Fruit fly (Drosophila melanogaster) whole organism, embryonic: Measurements from ENCODE around the gene CG13084.

Experiments used
- Bgb ChIP-seq: fragments of 200-800 bp; sonication (Bioruptor generic); IDR thresholded peaks from 2 replicates; pipeline ENCODE4 v1.3.6; 2022; ENCODE audit warnings: missing biosample characterization, missing genetic modification characterization; ENCODE audit not compliant: partially characterized antibody
- CG10321 ChIP-seq: fragments of 200-800 bp; sonication (Bioruptor generic); IDR thresholded peaks from 2 replicates; pipeline ENCODE4 v1.3.6; 2022; ENCODE audit warnings: missing biosample characterization, missing genetic modification characterization
- CG10431 ChIP-seq: fragments of 200-800 bp; sonication (Bioruptor generic); optimal IDR thresholded peaks from 3 replicates; lab custom pipeline; 2018; ENCODE audit warnings: missing biosample characterization, mild to moderate bottlenecking, missing genetic modification characterization
- CG11085 ChIP-seq: fragments of 200-800 bp; sonication (Bioruptor generic); IDR thresholded peaks from 2 replicates; pipeline ENCODE4 v1.3.6; 2022; ENCODE audit warnings: missing biosample characterization, missing genetic modification characterization
- CG11695 ChIP-seq: fragments of 200-800 bp; sonication (Bioruptor generic); IDR thresholded peaks from 3 replicates; pipeline ENCODE4 v1.3.6; 2022; ENCODE audit warnings: missing biosample characterization, missing genetic modification characterization
- CG14014 ChIP-seq: fragments of 200-800 bp; sonication (Bioruptor generic); IDR thresholded peaks from 2 replicates; pipeline ENCODE4 v1.3.6; 2022; ENCODE audit warnings: missing biosample characterization, missing genetic modification characterization
- CG14710 ChIP-seq: fragments of 200-800 bp; sonication (Bioruptor generic); optimal IDR thresholded peaks from 3 replicates; lab custom pipeline; 2019; ENCODE audit warnings: missing biosample characterization, mild to moderate bottlenecking, missing genetic modification characterization, moderate library complexity
- CG15696 ChIP-seq: fragments of 200-800 bp; sonication (Bioruptor generic); optimal IDR thresholded peaks from 2 replicates; lab custom pipeline; 2019; ENCODE audit warnings: missing biosample characterization, mild to moderate bottlenecking, missing genetic modification characterization, moderate library complexity
- CG16813 ChIP-seq: fragments of 200-800 bp; sonication (Bioruptor generic); IDR thresholded peaks from 3 replicates; pipeline ENCODE4 v1.3.6; 2022; ENCODE audit warnings: missing biosample characterization, missing genetic modification characterization; ENCODE audit not compliant: partially characterized antibody
- CG17612 ChIP-seq: fragments of 200-800 bp; sonication (Bioruptor generic); IDR thresholded peaks from 2 replicates; pipeline ENCODE4 v1.3.6; 2022; ENCODE audit warnings: missing biosample characterization, missing genetic modification characterization
- CG18011 ChIP-seq: fragments of 200-800 bp; sonication (Bioruptor generic); optimal IDR thresholded peaks from 2 replicates; lab custom pipeline; 2017; ENCODE audit warnings: missing biosample characterization, missing genetic modification characterization, mild to moderate bottlenecking, moderate library complexity, missing genotype
- CG18599 ChIP-seq: fragments of 200-800 bp; sonication (Bioruptor generic); optimal IDR thresholded peaks from 3 replicates; lab custom pipeline; 2017; ENCODE audit warnings: missing biosample characterization, missing genetic modification characterization, mild to moderate bottlenecking, moderate library complexity, missing genetic modification reagents
- CG30020 ChIP-seq: fragments of 200-800 bp; optimal IDR thresholded peaks from 2 replicates; lab custom pipeline; 2019; ENCODE audit warnings: missing biosample characterization, mild to moderate bottlenecking, missing genetic modification characterization, moderate library complexity
- CG3163 ChIP-seq: fragments of 200-800 bp; sonication (Bioruptor generic); optimal IDR thresholded peaks from 3 replicates; lab custom pipeline; 2016; ENCODE audit warnings: missing biosample characterization, missing genetic modification characterization
- CG3726 ChIP-seq: fragments of 200-800 bp; sonication (Bioruptor generic); IDR thresholded peaks from 3 replicates; pipeline ENCODE4, ENCODE4 v1.3.6; 2022; ENCODE audit warnings: missing biosample characterization, missing genetic modification characterization
- CG4730 ChIP-seq: fragments of 200-800 bp; sonication (Bioruptor generic); IDR thresholded peaks from 2 replicates; pipeline ENCODE4 v1.3.6; 2022; ENCODE audit warnings: missing biosample characterization, missing genetic modification characterization
- CG6791 ChIP-seq: fragments of 200-800 bp; sonication (Bioruptor generic); IDR thresholded peaks from 3 replicates; pipeline ENCODE4 v1.3.6; 2022; ENCODE audit warnings: missing biosample characterization, missing genetic modification characterization; ENCODE audit not compliant: partially characterized antibody
- CG7372 ChIP-seq: fragments of 200-800 bp; sonication (Bioruptor generic); IDR thresholded peaks from 2 replicates; pipeline ENCODE4 v1.3.6; 2022; ENCODE audit warnings: missing biosample characterization, missing genetic modification characterization
- CG7963 ChIP-seq: fragments of 200-800 bp; sonication (Bioruptor generic); IDR thresholded peaks from 3 replicates; pipeline ENCODE4 v1.3.6; 2022; ENCODE audit warnings: missing biosample characterization, missing genetic modification characterization; ENCODE audit not compliant: partially characterized antibody
- CG8388 ChIP-seq: fragments of 200-800 bp; sonication (Bioruptor generic); optimal IDR thresholded peaks from 2 replicates; lab custom pipeline; 2019; ENCODE audit warnings: missing biosample characterization, mild to moderate bottlenecking, missing genetic modification characterization, moderate library complexity
- CG9797 ChIP-seq: fragments of 200-800 bp; sonication (Bioruptor generic); optimal IDR thresholded peaks from 3 replicates; lab custom pipeline; 2018; ENCODE audit warnings: missing biosample characterization, mild to moderate bottlenecking, missing genetic modification characterization
- Dp ChIP-seq: fragments of 200-800 bp; sonication (Bioruptor generic); optimal IDR thresholded peaks from 2 replicates; lab custom pipeline; 2018; ENCODE audit warnings: missing biosample characterization, mild to moderate bottlenecking, missing genetic modification characterization, moderate library complexity
- Elba2 ChIP-seq: fragments of 200-800 bp; sonication (Bioruptor generic); optimal IDR thresholded peaks from 3 replicates; lab custom pipeline; 2016; ENCODE audit warnings: missing biosample characterization, missing genetic modification characterization
- Gug ChIP-seq: fragments of 200-800 bp; sonication (Bioruptor generic); IDR thresholded peaks from 4 replicates; pipeline ENCODE4 v1.3.6; 2022; ENCODE audit warnings: missing biosample characterization, missing genetic modification characterization
- H15 ChIP-seq: fragments of 200-800 bp; sonication (Bioruptor generic); IDR thresholded peaks from 3 replicates; pipeline ENCODE4 v1.3.6; 2022; ENCODE audit warnings: missing biosample characterization, missing genetic modification characterization
- Hey ChIP-seq: fragments of 200-800 bp; sonication (Bioruptor generic); optimal IDR thresholded peaks from 3 replicates; lab custom pipeline; 2018; ENCODE audit warnings: missing biosample characterization, mild to moderate bottlenecking, missing genetic modification characterization
- Hr78 ChIP-seq, 2 experiments: fragments of 200-800 bp in 1 of 2; fragments of >200 bp in 1 of 2; sonication (Bioruptor generic) in 1 of 2; optimal IDR thresholded peaks; 2 replicates each; lab custom pipeline; 2017 to 2019; ENCODE audit warnings: missing biosample characterization in 2 of 2, missing genetic modification characterization in 2 of 2, mild to moderate bottlenecking in 1 of 2, moderate library complexity in 1 of 2
- Meics ChIP-seq: fragments of 200-800 bp; sonication (Bioruptor generic); optimal IDR thresholded peaks from 2 replicates; lab custom pipeline; 2017; ENCODE audit warnings: missing biosample characterization, mild to moderate bottlenecking, missing genetic modification characterization
- NFAT ChIP-seq: fragments of 200-800 bp; sonication (Bioruptor generic); IDR thresholded peaks from 2 replicates; pipeline ENCODE4 v1.3.6; 2022; ENCODE audit warnings: missing biosample characterization, missing genetic modification characterization
- Nf-YC ChIP-seq: fragments of 200-800 bp; optimal IDR thresholded peaks from 3 replicates; lab custom pipeline; 2019; ENCODE audit warnings: missing biosample characterization, mild to moderate bottlenecking, missing genetic modification characterization, moderate library complexity
- Sox102F ChIP-seq: fragments of 200-800 bp; sonication (Bioruptor generic); optimal IDR thresholded peaks from 2 replicates; lab custom pipeline; 2018; ENCODE audit warnings: missing biosample characterization, mild to moderate bottlenecking, missing genetic modification characterization, moderate library complexity
- Taf1 ChIP-seq: fragments of 200-800 bp; sonication (Bioruptor generic); IDR thresholded peaks from 2 replicates; pipeline ENCODE4 v1.3.6; 2022; ENCODE audit warnings: missing biosample characterization, missing genetic modification characterization
- ac ChIP-seq: fragments of 200-800 bp; sonication (Bioruptor generic); optimal IDR thresholded peaks from 3 replicates; lab custom pipeline; 2017; ENCODE audit warnings: missing biosample characterization, mild to moderate bottlenecking, missing genetic modification characterization
- da ChIP-seq: fragments of 200-800 bp; sonication (Bioruptor generic); optimal IDR thresholded peaks from 2 replicates; lab custom pipeline; 2016; ENCODE audit warnings: missing biosample characterization, missing genetic modification characterization
- fru ChIP-seq: fragments of >200 bp; optimal IDR thresholded peaks from 2 replicates; lab custom pipeline; 2017
- gcm ChIP-seq: fragments of 200-800 bp; sonication (Bioruptor generic); optimal IDR thresholded peaks from 2 replicates; lab custom pipeline; 2019; ENCODE audit warnings: missing biosample characterization, mild to moderate bottlenecking, missing genetic modification characterization, moderate library complexity
- hb ChIP-seq: fragments of 200-800 bp; sonication (Bioruptor generic); IDR thresholded peaks from 3 replicates; pipeline ENCODE4 v1.3.6; 2022; ENCODE audit warnings: missing biosample characterization, missing genetic modification characterization; ENCODE audit not compliant: partially characterized antibody
- hbn ChIP-seq: fragments of 200-800 bp; sonication (Bioruptor generic); IDR thresholded peaks from 2 replicates; pipeline ENCODE4 v1.3.6; 2022; ENCODE audit warnings: missing biosample characterization, missing genetic modification characterization; ENCODE audit not compliant: partially characterized antibody
- kay ChIP-seq: fragments of 200-800 bp; sonication (Bioruptor generic); optimal IDR thresholded peaks from 2 replicates; lab custom pipeline; 2016; ENCODE audit warnings: missing biosample characterization, missing genetic modification characterization
- mirr ChIP-seq: fragments of 200-800 bp; sonication (Bioruptor generic); optimal IDR thresholded peaks from 3 replicates; lab custom pipeline; 2018; ENCODE audit warnings: missing biosample characterization, mild to moderate bottlenecking, missing genetic modification characterization
- pum ChIP-seq: fragments of 200-800 bp; sonication (Bioruptor generic); optimal IDR thresholded peaks from 2 replicates; lab custom pipeline; 2016; ENCODE audit warnings: missing biosample characterization, missing genetic modification characterization
- sd ChIP-seq: fragments of 200-800 bp; sonication (Bioruptor generic); optimal IDR thresholded peaks from 3 replicates; lab custom pipeline; 2018; ENCODE audit warnings: missing biosample characterization, mild to moderate bottlenecking, missing genetic modification characterization, moderate library complexity
- shn ChIP-seq: fragments of 200-800 bp; sonication (Bioruptor generic); optimal IDR thresholded peaks from 3 replicates; lab custom pipeline; 2016; ENCODE audit warnings: missing biosample characterization, missing genetic modification characterization
- sima ChIP-seq: fragments of 200-800 bp; sonication (Bioruptor generic); optimal IDR thresholded peaks from 2 replicates; lab custom pipeline; 2016; ENCODE audit warnings: missing biosample characterization, missing genetic modification characterization
- slp2 ChIP-seq: fragments of 200-800 bp; sonication (Bioruptor generic); optimal IDR thresholded peaks from 2 replicates; lab custom pipeline; 2016; ENCODE audit warnings: missing biosample characterization, missing genetic modification characterization
- sug ChIP-seq: fragments of 200-800 bp; optimal IDR thresholded peaks from 2 replicates; lab custom pipeline; 2019; ENCODE audit warnings: missing biosample characterization, mild to moderate bottlenecking, missing genetic modification characterization, moderate library complexity
- tgo ChIP-seq: fragments of 200-800 bp; sonication (Bioruptor generic); IDR thresholded peaks from 3 replicates; pipeline ENCODE4 v1.3.6; 2022; ENCODE audit warnings: missing biosample characterization, missing genetic modification characterization
- ttk ChIP-seq: fragments of 200-800 bp; sonication (Bioruptor generic); IDR thresholded peaks from 2 replicates; pipeline ENCODE4 v2.1.2; 2022; ENCODE audit warnings: missing biosample characterization, missing genetic modification characterization
- zen2 ChIP-seq: fragments of 200-800 bp; sonication (Bioruptor generic); IDR thresholded peaks from 3 replicates; pipeline ENCODE4 v1.3.6; 2022; ENCODE audit warnings: missing biosample characterization, missing genetic modification characterization; ENCODE audit not compliant: partially characterized antibody

Gene CG13084

dm6 chr2L:19439598-19440230, 45.0 kb upstream of the CG13084 start (continued):
- TF ChIP-seq CG4730 = 0 out of 2 replicates have a peak, but pooled peaks have one; percentile 19
- no peak for TF ChIP-seq CG7963
- peak; percentile 30; the same call in 1 of the 2 replicates for TF ChIP-seq Taf1
- TF ChIP-seq Nf-YC (tag; lab: Kevin White, UChicago) = peak; percentile 8
- TF ChIP-seq CG11695 = peak; percentile 84
- no peak for TF ChIP-seq H15 (GFP tag; lab: Robert Waterston, UW)
- peak; percentile 9 for TF ChIP-seq CG15696 (tag; lab: Kevin White, UChicago)
- TF ChIP-seq NFAT (GFP tag; lab: Robert Waterston, UW) = peak; percentile 48; the same call in 1 of the 2 replicates
- peak; percentile 77 for TF ChIP-seq ttk
- TF ChIP-seq Sox102F (GFP tag; lab: Kevin White, UChicago) = peak; percentile 87
- no peak for TF ChIP-seq CG16813 (GFP tag; lab: Robert Waterston, UW)
- TF ChIP-seq Gug = 0 out of 4 replicates have a peak, but pooled peaks have one; percentile 23
- TF ChIP-seq CG8388 (GFP tag; lab: Kevin White, UChicago) = peak; percentile 87
- TF ChIP-seq Hr78 (GFP tag; optimal IDR thresholded peaks at IDR 0.05; lab: Kevin White, UChicago) = peak in 1 of 2 experiments; percentile 67
- peak; percentile 73 for TF ChIP-seq da (GFP tag; lab: Kevin White, UChicago)
- TF ChIP-seq CG18011 (GFP tag; lab: Kevin White, UChicago) = peak; percentile 94
- TF ChIP-seq CG11085 (GFP tag; lab: Robert Waterston, UW) = no peak
- peak; percentile 70 for TF ChIP-seq gcm (GFP tag; lab: Kevin White, UChicago)
- TF ChIP-seq CG9797 (GFP tag; lab: Kevin White, UChicago) = no peak
- TF ChIP-seq pum (GFP tag; lab: Kevin White, UChicago) = peak; percentile 61
- TF ChIP-seq Meics (GFP tag; lab: Kevin White, UChicago) = peak; percentile 81
- TF ChIP-seq zen2 (GFP tag; lab: Robert Waterston, UW) = no peak
- no peak for TF ChIP-seq sima (GFP tag; lab: Kevin White, UChicago)
- peak; percentile 25 for TF ChIP-seq ac
- peak; percentile 61 for TF ChIP-seq slp2 (GFP tag; lab: Kevin White, UChicago)
- peak; percentile 57 for TF ChIP-seq kay (GFP tag; lab: Kevin White, UChicago)
- TF ChIP-seq CG30020 = peak; percentile 16
- peak; percentile 75 for TF ChIP-seq CG14014 (GFP tag; lab: Robert Waterston, UW)
- 0 out of 3 replicates have a peak, but pooled peaks have one; percentile 60 for TF ChIP-seq CG3726 (GFP tag; lab: Robert Waterston, UW)
- peak; percentile 48 for TF ChIP-seq CG3163 (GFP tag; lab: Kevin White, UChicago)
- TF ChIP-seq CG14710 (tag; lab: Kevin White, UChicago) = peak; percentile 14
- peak; percentile 89 for TF ChIP-seq sd (tag; lab: Kevin White, UChicago)
- TF ChIP-seq Dp (GFP tag; lab: Kevin White, UChicago) = no peak
- peak; percentile 78 for TF ChIP-seq mirr
- TF ChIP-seq hb = no peak
- no peak for TF ChIP-seq hbn (GFP tag; lab: Robert Waterston, UW)
- no peak for TF ChIP-seq CG10431 (GFP tag; lab: Kevin White, UChicago)
- TF ChIP-seq CG7372 = peak; percentile 58; the same call in 1 of the 2 replicates
- TF ChIP-seq fru (lab: Kevin White, UChicago) = no peak
- TF ChIP-seq CG18599 (GFP tag; lab: Kevin White, UChicago) = peak; percentile 77
- TF ChIP-seq Elba2 (GFP tag; lab: Kevin White, UChicago) = no peak
- TF ChIP-seq shn = peak; percentile 31
- TF ChIP-seq Bgb (GFP tag; lab: Robert Waterston, UW) = no peak
- TF ChIP-seq CG10321 (GFP tag; lab: Robert Waterston, UW) = peak; percentile 77
- peak; percentile 35 for TF ChIP-seq sug (tag; lab: Kevin White, UChicago)
- no peak for TF ChIP-seq Hey
- TF ChIP-seq CG6791 (GFP tag; lab: Robert Waterston, UW) = no peak
- TF ChIP-seq tgo (GFP tag; lab: Robert Waterston, UW) = peak; percentile 74
- TF ChIP-seq CG17612 (GFP tag; lab: Robert Waterston, UW) = no peak
